Fruit fly (Drosophila melanogaster): ENCODE data around the gene CG11251.

Gene CG11251

DNA sequence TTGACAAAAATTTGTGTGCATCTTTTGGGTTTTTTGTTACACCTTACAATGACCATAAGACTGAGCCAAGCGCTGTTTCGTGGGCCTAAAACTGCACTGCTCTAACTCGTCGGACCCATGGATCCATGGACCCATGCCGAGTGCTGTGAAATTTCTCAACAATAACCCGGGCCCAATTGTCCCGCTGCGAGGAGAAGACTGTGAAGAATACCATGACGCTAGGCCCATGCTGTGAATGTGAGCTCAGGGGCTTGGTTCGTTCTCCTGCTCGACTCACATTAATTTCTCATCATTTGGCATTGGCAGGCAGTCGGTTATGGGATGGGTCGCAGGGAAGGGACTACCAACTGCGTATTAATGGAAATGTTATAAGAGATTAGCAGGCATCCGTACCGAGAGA is 30.4 kb upstream of the CG11251 start:
- TF ChIP-seq Eip75B (GFP tag; optimal IDR thresholded peaks at IDR 0.05): no peak
- TF ChIP-seq CG8319 (GFP tag; optimal IDR thresholded peaks at IDR 0.05): no peak
- no peak for TF ChIP-seq CG6163 (GFP tag; IDR thresholded peaks at IDR 0.05)
- no peak for TF ChIP-seq CG6854 (GFP tag; optimal IDR thresholded peaks at IDR 0.05)
- no peak for TF ChIP-seq CG3919 (GFP tag; optimal IDR thresholded peaks at IDR 0.05)
- TF ChIP-seq CG32006 (GFP tag; optimal IDR thresholded peaks at IDR 0.05): no peak
- no peak for TF ChIP-seq CG9139 (GFP tag; optimal IDR thresholded peaks at IDR 0.05)
- TF ChIP-seq CG1621 (tag; optimal IDR thresholded peaks at IDR 0.05): no peak
- TF ChIP-seq achi (GFP tag; optimal IDR thresholded peaks at IDR 0.05): no peak
- TF ChIP-seq fd59A (GFP tag; optimal IDR thresholded peaks at IDR 0.05): no peak
- TF ChIP-seq Hr38 (GFP tag; optimal IDR thresholded peaks at IDR 0.05): no peak
- no peak for TF ChIP-seq topi (GFP tag; optimal IDR thresholded peaks at IDR 0.05)
- no peak for TF ChIP-seq CG10669 (GFP tag; optimal IDR thresholded peaks at IDR 0.05)
- TF ChIP-seq CG31627 (GFP tag; optimal IDR thresholded peaks at IDR 0.05): no peak
- no peak for TF ChIP-seq Sox102F (GFP tag; optimal IDR thresholded peaks at IDR 0.05)
- TF ChIP-seq CG6808 (GFP tag; optimal IDR thresholded peaks at IDR 0.05): no peak
- TF ChIP-seq Ets96B (tag; optimal IDR thresholded peaks at IDR 0.05): no peak
- TF ChIP-seq Sox15 (GFP tag; optimal IDR thresholded peaks at IDR 0.05): no peak
- TF ChIP-seq Lpt (GFP tag; optimal IDR thresholded peaks at IDR 0.05): no peak

dm6 chr3L:13118983-13119382 is 29.2 kb upstream of the CG11251 start:
- peak; percentile 51 for TF ChIP-seq Eip78C (GFP tag)
- no peak for TF ChIP-seq Eip75B (GFP tag; optimal IDR thresholded peaks at IDR 0.05)
- no peak for TF ChIP-seq cyc (GFP tag; optimal IDR thresholded peaks at IDR 0.05)
- peak; percentile 49 for TF ChIP-seq CG6854 (GFP tag; optimal IDR thresholded peaks at IDR 0.05)

DNA sequence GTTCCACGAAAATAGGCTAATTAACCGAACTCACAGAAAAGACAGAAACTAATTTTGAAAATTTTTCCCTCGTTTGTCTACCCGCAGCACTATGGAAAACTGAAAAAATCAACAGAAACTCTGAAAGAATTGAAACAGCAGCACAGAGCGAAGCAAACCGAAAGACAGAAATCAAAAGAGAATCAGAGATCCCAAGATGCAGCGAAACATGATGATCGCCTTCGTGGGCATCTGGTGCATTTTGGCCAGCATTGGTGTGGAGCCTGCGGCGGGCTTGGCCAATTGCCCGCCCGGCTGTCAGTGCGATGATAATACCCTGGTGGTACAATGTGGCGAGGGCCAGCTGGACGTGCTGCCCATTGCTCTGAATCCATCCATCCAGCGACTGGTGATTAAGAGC is 25.3 kb upstream of the CG11251 start:
- TF ChIP-seq CG6854 (GFP tag; optimal IDR thresholded peaks at IDR 0.05) (no peak), Blimp-1 (GFP tag; optimal IDR thresholded peaks at IDR 0.05) (no peak), OdsH (GFP tag; optimal IDR thresholded peaks at IDR 0.05) (no peak), CG7368 (GFP tag; optimal IDR thresholded peaks at IDR 0.05) (no peak), CG10631 (GFP tag; optimal IDR thresholded peaks at IDR 0.05) (no peak), CG9139 (GFP tag; optimal IDR thresholded peaks at IDR 0.05) (no peak), Eip78C (GFP tag) (no peak), lz (GFP tag; optimal IDR thresholded peaks at IDR 0.05) (no peak), CG11762 (GFP tag; optimal IDR thresholded peaks at IDR 0.05; ENCODE audit: insufficient read depth) (no peak), CG6808 (GFP tag; optimal IDR thresholded peaks at IDR 0.05) (no peak), Gug (GFP tag; IDR thresholded peaks at IDR 0.05) (no peak)

- TF ChIP-seq CG10631 (GFP tag; optimal IDR thresholded peaks at IDR 0.05) (no peak), CG11762 (GFP tag; optimal IDR thresholded peaks at IDR 0.05; ENCODE audit: insufficient read depth) (no peak), net (GFP tag; optimal IDR thresholded peaks at IDR 0.05) (peak; percentile 42), CG6163 (GFP tag; IDR thresholded peaks at IDR 0.05) (peak; percentile 38; the same call in 1 of the 3 replicates), CG11294 (GFP tag; IDR thresholded peaks at IDR 0.05) (no peak), CG1621 (tag; optimal IDR thresholded peaks at IDR 0.05) (peak; percentile 31), Ets96B (tag; optimal IDR thresholded peaks at IDR 0.05) (no peak), CG3919 (GFP tag; optimal IDR thresholded peaks at IDR 0.05) (peak; percentile 50), CG6808 (GFP tag; optimal IDR thresholded peaks at IDR 0.05) (peak; percentile 13), vri (GFP tag; optimal IDR thresholded peaks at IDR 0.05) (peak; percentile 54), topi (GFP tag; optimal IDR thresholded peaks at IDR 0.05) (peak; percentile 4), Gug (GFP tag; IDR thresholded peaks at IDR 0.05) (no peak), esn (GFP tag; optimal IDR thresholded peaks at IDR 0.05) (peak; percentile 8), CG9139 (GFP tag; optimal IDR thresholded peaks at IDR 0.05) (peak; percentile 1), Hr39 (GFP tag; optimal IDR thresholded peaks at IDR 0.05) (peak; percentile 1), eg (GFP tag; IDR thresholded peaks at IDR 0.05) (peak; percentile 71), Eip78C (GFP tag) (peak; percentile 73), Sox102F (GFP tag; optimal IDR thresholded peaks at IDR 0.05) (peak; percentile 23), CG4318 (GFP tag; optimal IDR thresholded peaks at IDR 0.05) (no peak), Sox14 (GFP tag; optimal IDR thresholded peaks at IDR 0.05) (no peak), OdsH (GFP tag; optimal IDR thresholded peaks at IDR 0.05) (no peak), achi (GFP tag; optimal IDR thresholded peaks at IDR 0.05) (peak; percentile 4), CG6276 (GFP tag; optimal IDR thresholded peaks at IDR 0.05) (peak; percentile 7), dac (GFP tag; optimal IDR thresholded peaks at IDR 0.05) (peak; percentile 6), CG8119 (GFP tag; IDR thresholded peaks at IDR 0.05) (peak; percentile 41; the same call in 1 of the 3 replicates), CG7368 (GFP tag; optimal IDR thresholded peaks at IDR 0.05) (no peak), ss (GFP tag; optimal IDR thresholded peaks at IDR 0.05) (peak; percentile 36 to 58), svp (GFP tag) (no peak), CG8632 (GFP tag; optimal IDR thresholded peaks at IDR 0.05) (no peak), CG15336 (GFP tag; IDR thresholded peaks at IDR 0.05) (peak; percentile 25; the same call in 1 of the 2 replicates), Met (GFP tag; optimal IDR thresholded peaks at IDR 0.05) (peak; percentile 13), Sox15 (GFP tag; optimal IDR thresholded peaks at IDR 0.05) (no peak)
Measured at dm6 chr3L:13113970-13114392, 24.2 kb upstream of the CG11251 start, which contains the start of gene trn. TSS of gene trn (plus strand) at chr3L:13114271.
